Worm (Caenorhabditis elegans) whole organism, L3 larva: ENCODE data around the gene srh-265.

Experiments used
- R02D3.7 ChIP-seq: fragments of 150-350 bp; optimal IDR thresholded peaks from 2 replicates; lab custom pipeline; 2014; ENCODE audit warnings: missing biosample characterization, missing genetic modification characterization
- aly-2 ChIP-seq: fragments of 150-350 bp; optimal IDR thresholded peaks from 2 replicates; lab custom pipeline; 2014; ENCODE audit warnings: missing biosample characterization, missing genetic modification characterization
- ama-1 ChIP-seq: fragments of 150-350 bp; optimal IDR thresholded peaks from 2 replicates; lab custom pipeline; 2018
- ceh-16 ChIP-seq: sonication (generic microtip); optimal IDR thresholded peaks from 2 replicates; lab custom pipeline; 2017; ENCODE audit warnings: missing biosample characterization, missing genetic modification characterization
- ceh-28 ChIP-seq: fragments of 150-350 bp; optimal IDR thresholded peaks from 2 replicates; lab custom pipeline; 2014; ENCODE audit warnings: missing biosample characterization, missing genetic modification reagents, missing genetic modification characterization
- ceh-82 ChIP-seq: fragments of 150-350 bp; optimal IDR thresholded peaks from 2 replicates; lab custom pipeline; 2014; ENCODE audit warnings: missing biosample characterization, missing genetic modification characterization
- ceh-9 ChIP-seq: sonication (generic microtip); optimal IDR thresholded peaks from 2 replicates; lab custom pipeline; 2018; ENCODE audit warnings: missing biosample characterization, missing genetic modification characterization
- egl-27 ChIP-seq: sonication (generic microtip); optimal IDR thresholded peaks from 4 replicates; lab custom pipeline; 2017; ENCODE audit warnings: missing biosample characterization, missing genetic modification reagents, missing genetic modification characterization
- egl-5 ChIP-seq: fragments of 150-350 bp; optimal IDR thresholded peaks from 2 replicates; lab custom pipeline; 2017; ENCODE audit warnings: missing biosample characterization, missing genetic modification reagents, missing genetic modification characterization, inconsistent platforms
- elt-1 ChIP-seq: fragments of 150-350 bp; optimal IDR thresholded peaks from 2 replicates; lab custom pipeline; 2014; ENCODE audit warnings: missing biosample characterization, missing genetic modification characterization
- elt-2 ChIP-seq: sonication (generic microtip); optimal IDR thresholded peaks from 2 replicates; lab custom pipeline; 2016; ENCODE audit warnings: missing genetic modification reagents, mild to moderate bottlenecking, missing genetic modification characterization, missing compliant biosample characterization
- eor-1 ChIP-seq, 2 experiments: fragments of 150-350 bp; optimal IDR thresholded peaks; 2 replicates each; lab custom pipeline; 2014 to 2018; ENCODE audit warnings: missing biosample characterization in 2 of 2, missing genetic modification characterization in 2 of 2
- fkh-2 ChIP-seq: fragments of 150-350 bp; optimal IDR thresholded peaks from 2 replicates; lab custom pipeline; 2014; ENCODE audit warnings: missing biosample characterization, missing genetic modification reagents, missing genetic modification characterization
- hmg-11 ChIP-seq: sonication (generic microtip); optimal IDR thresholded peaks from 2 replicates; lab custom pipeline; 2016; ENCODE audit warnings: missing genetic modification characterization, missing compliant biosample characterization
- jun-1 ChIP-seq: fragments of 150-350 bp; optimal IDR thresholded peaks from 2 replicates; lab custom pipeline; 2014; ENCODE audit warnings: missing biosample characterization, missing genetic modification reagents, missing genetic modification characterization
- lin-15B ChIP-seq: fragments of 150-350 bp; optimal IDR thresholded peaks from 2 replicates; lab custom pipeline; 2014; ENCODE audit warnings: missing biosample characterization, missing genetic modification characterization
- lin-39 ChIP-seq: fragments of 150-350 bp; optimal IDR thresholded peaks from 2 replicates; lab custom pipeline; 2018; ENCODE audit warnings: missing biosample characterization, missing genetic modification reagents, missing genetic modification characterization
- mdl-1 ChIP-seq: fragments of 150-350 bp; optimal IDR thresholded peaks from 2 replicates; lab custom pipeline; 2014; ENCODE audit warnings: missing biosample characterization, missing genetic modification characterization
- mml-1 ChIP-seq: fragments of 150-350 bp; sonication (generic microtip); optimal IDR thresholded peaks from 3 replicates; lab custom pipeline; 2014; ENCODE audit warnings: missing biosample characterization, missing genetic modification characterization
- nfya-1 ChIP-seq: sonication (generic microtip); optimal IDR thresholded peaks from 2 replicates; lab custom pipeline; 2017; ENCODE audit warnings: missing genetic modification characterization, mild to moderate bottlenecking, missing compliant biosample characterization, antibody characterized with exemption, moderate library complexity; ENCODE audit not compliant: insufficient read depth
- nhr-12 ChIP-seq: fragments of 150-350 bp; optimal IDR thresholded peaks from 2 replicates; lab custom pipeline; 2014; ENCODE audit warnings: missing biosample characterization, missing genetic modification characterization
- nhr-23 ChIP-seq: fragments of 150-350 bp; optimal IDR thresholded peaks from 2 replicates; lab custom pipeline; 2014; ENCODE audit warnings: missing biosample characterization, missing genetic modification reagents, missing genetic modification characterization
- nhr-237 ChIP-seq: fragments of 150-350 bp; optimal IDR thresholded peaks from 2 replicates; lab custom pipeline; 2014; ENCODE audit warnings: missing biosample characterization, missing genetic modification characterization
- nhr-25 ChIP-seq: sonication (generic microtip); optimal IDR thresholded peaks from 2 replicates; lab custom pipeline; 2017; ENCODE audit warnings: missing biosample characterization, missing genetic modification characterization
- nhr-28 ChIP-seq: fragments of 150-350 bp; optimal IDR thresholded peaks from 2 replicates; lab custom pipeline; 2014; ENCODE audit warnings: missing biosample characterization, missing genetic modification characterization
- nhr-43 ChIP-seq: sonication (generic microtip); optimal IDR thresholded peaks from 2 replicates; lab custom pipeline; 2016; ENCODE audit warnings: mild to moderate bottlenecking, missing genetic modification characterization, missing compliant biosample characterization; ENCODE audit not compliant: poor library complexity, severe bottlenecking
- nhr-76 ChIP-seq: fragments of 150-350 bp; sonication (generic microtip); optimal IDR thresholded peaks from 5 replicates; lab custom pipeline; 2014; ENCODE audit warnings: missing biosample characterization, missing genetic modification characterization
- pqm-1 ChIP-seq: fragments of 150-350 bp; optimal IDR thresholded peaks from 2 replicates; lab custom pipeline; 2017; ENCODE audit warnings: missing biosample characterization, missing genetic modification characterization, inconsistent platforms
- sea-2 ChIP-seq: fragments of 150-350 bp; sonication (generic microtip); optimal IDR thresholded peaks from 4 replicates; lab custom pipeline; 2014; ENCODE audit warnings: missing biosample characterization, missing genetic modification reagents, missing genetic modification characterization
- skn-1 ChIP-seq: fragments of 150-350 bp; optimal IDR thresholded peaks from 2 replicates; lab custom pipeline; 2014; ENCODE audit warnings: missing biosample characterization, missing genetic modification characterization
- snpc-4 ChIP-seq: fragments of 150-350 bp; optimal IDR thresholded peaks from 2 replicates; lab custom pipeline; 2014; ENCODE audit warnings: missing biosample characterization, missing genetic modification characterization
- tbx-2 ChIP-seq: sonication (generic microtip); optimal IDR thresholded peaks from 2 replicates; lab custom pipeline; 2016; ENCODE audit warnings: mild to moderate bottlenecking, missing genetic modification characterization, missing compliant biosample characterization
- unc-39 ChIP-seq: sonication (generic microtip); optimal IDR thresholded peaks from 4 replicates; lab custom pipeline; 2017; ENCODE audit warnings: missing biosample characterization, missing genetic modification characterization
- unc-62 ChIP-seq: fragments of 150-350 bp; sonication (generic microtip); optimal IDR thresholded peaks from 4 replicates; lab custom pipeline; 2014; ENCODE audit warnings: missing biosample characterization, missing genetic modification reagents, missing genetic modification characterization
- zag-1 ChIP-seq: fragments of 150-350 bp; optimal IDR thresholded peaks from 2 replicates; lab custom pipeline; 2014; ENCODE audit warnings: missing biosample characterization, missing genetic modification characterization
- ztf-11 ChIP-seq: fragments of 150-350 bp; optimal IDR thresholded peaks from 2 replicates; lab custom pipeline; 2014; ENCODE audit warnings: missing biosample characterization, missing genetic modification characterization
- ztf-4 ChIP-seq: fragments of 150-350 bp; optimal IDR thresholded peaks from 2 replicates; lab custom pipeline; 2014; ENCODE audit warnings: missing biosample characterization, missing genetic modification characterization

Gene srh-265

DNA sequence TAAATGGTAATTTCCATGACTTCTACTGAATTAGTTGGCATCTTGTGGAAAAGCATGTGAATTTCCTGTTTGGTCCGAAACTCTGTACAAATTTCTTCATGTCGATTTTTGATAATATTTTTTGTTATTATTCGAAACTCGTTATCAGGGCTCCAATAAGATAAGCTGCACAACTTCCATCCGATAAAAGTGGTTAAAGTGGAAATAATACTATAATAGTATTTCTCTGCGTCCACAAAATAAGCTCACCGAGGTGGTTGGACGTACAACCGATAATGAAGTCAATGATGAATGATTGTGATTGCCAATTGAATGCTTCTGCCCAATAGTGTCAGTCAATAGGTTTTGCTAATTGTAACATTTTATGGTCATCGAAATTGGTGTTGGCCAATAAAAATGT, 32.4 kb downstream of the srh-265 start, which contains the start of gene T26H5.4:
Gene T26H5.4, minus strand, starts transcription at position 294 of the 400 bp plus-strand sequence.
- TF ChIP-seq elt-2 (tag; lab: Kevin White, UChicago) (peak; percentile 81), egl-27 (tag; lab: Kevin White, UChicago) (no peak), pqm-1 (tag; lab: Kevin White, UChicago) (peak; percentile 77)
- TF ChIP-seq, all 47 proteins: peak for 2

DNA sequence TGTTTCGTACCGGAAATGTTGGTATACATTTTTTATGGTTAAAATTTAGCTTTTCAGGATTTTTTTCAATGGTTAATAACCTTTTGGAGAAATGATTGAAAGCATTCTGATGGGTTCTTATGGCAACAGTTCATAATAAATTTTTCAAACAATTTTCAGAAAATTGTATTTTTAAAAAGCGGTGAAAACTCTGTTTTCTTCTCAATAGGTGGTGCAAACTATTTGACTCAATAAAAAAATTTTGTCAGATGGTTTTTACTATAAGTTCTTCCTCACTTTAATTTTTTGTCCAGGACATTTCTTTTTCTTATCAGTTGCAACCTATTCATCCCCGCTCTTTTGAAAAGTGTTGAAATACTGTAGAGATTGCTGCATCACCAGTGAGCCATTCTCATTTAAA, 32.8 kb downstream of the srh-265 start, which contains the start of gene T26H5.14:
Gene T26H5.14, plus strand, starts transcription at position 301 of the 400 bp plus-strand sequence.
- TF ChIP-seq skn-1 (no peak), elt-2 (tag; lab: Kevin White, UChicago) (peak; percentile 40)

- no peak for TF ChIP-seq elt-1 (tag; lab: Kevin White, UChicago)
- TF ChIP-seq unc-62 (GFP tag; lab: Kevin White, UChicago): no peak
- no peak for TF ChIP-seq ztf-11 (tag; lab: Kevin White, UChicago)
- TF ChIP-seq skn-1: no peak
Measured at ce11 chrV:15451421-15451820, 35.4 kb downstream of the srh-265 start, which contains the start of gene srw-33. srw-33 (minus strand) TSS chrV:15451521.

DNA sequence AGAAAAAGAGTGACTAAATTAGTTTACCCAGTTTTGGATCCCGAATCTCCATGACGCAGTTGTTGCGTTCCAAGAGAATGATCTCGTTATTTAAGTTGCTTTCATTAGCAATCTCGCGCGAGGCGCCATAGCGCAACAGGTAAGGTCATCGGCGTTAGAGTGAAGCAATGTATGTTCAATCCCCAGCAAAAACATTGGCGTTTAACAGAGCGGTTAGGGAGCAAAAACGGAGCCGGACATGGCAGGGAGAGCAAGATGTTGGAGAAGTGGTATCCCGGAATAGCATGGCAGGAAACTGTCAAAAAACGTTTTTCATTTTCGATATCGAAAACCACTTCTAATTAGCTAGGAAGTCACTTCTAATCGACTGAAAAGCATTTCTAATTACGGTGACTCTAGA, 38.3 kb downstream of the srh-265 start:
- TF ChIP-seq mml-1 (tag; lab: Kevin White, UChicago): no peak
- peak; percentile 31 for TF ChIP-seq nhr-43 (tag; lab: Kevin White, UChicago)

DNA sequence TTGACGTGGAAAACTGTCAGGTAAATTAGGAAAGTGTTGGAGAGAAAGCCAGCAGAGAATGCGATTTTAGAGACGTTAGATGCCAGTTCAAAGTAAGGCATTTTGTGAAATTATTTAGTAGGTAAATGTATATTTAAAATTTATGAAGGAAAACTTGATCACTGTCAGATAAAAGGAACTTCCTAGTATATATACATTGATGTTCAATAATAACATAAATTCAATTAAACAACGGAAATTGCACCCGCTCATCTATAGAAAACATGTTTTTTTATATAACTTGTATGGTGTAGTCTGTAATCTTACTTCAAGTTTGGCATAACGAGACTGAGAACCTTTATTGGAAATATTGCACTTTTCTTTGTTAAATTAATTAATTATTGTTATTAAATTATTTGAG, 43.0 kb downstream of the srh-265 start, which contains the start of gene str-71:
Gene str-71, minus strand, starts transcription at position 101 of the 400 bp plus-strand sequence.
- TF ChIP-seq nhr-76 (tag; lab: Kevin White, UChicago): no peak
- TF ChIP-seq egl-5: no peak
- TF ChIP-seq nhr-237 (tag; lab: Kevin White, UChicago): no peak
- no peak for TF ChIP-seq lin-39 (tag; lab: Kevin White, UChicago)
- no peak for TF ChIP-seq egl-27 (tag; lab: Kevin White, UChicago)
- no peak for TF ChIP-seq snpc-4 (tag; lab: Kevin White, UChicago)
- TF ChIP-seq elt-2 (tag; lab: Kevin White, UChicago): no peak
- TF ChIP-seq jun-1 (tag; lab: Kevin White, UChicago): no peak
- no peak for TF ChIP-seq ceh-28 (tag; lab: Kevin White, UChicago)
- TF ChIP-seq unc-62 (GFP tag; lab: Kevin White, UChicago): no peak
- no peak for TF ChIP-seq hmg-11 (tag; lab: Kevin White, UChicago)
- TF ChIP-seq aly-2: no peak
- no peak for TF ChIP-seq sea-2 (GFP tag; lab: Kevin White, UChicago)
- no peak for TF ChIP-seq R02D3.7 (tag; lab: Kevin White, UChicago)
- no peak for TF ChIP-seq mdl-1 (tag; lab: Kevin White, UChicago)
- no peak for TF ChIP-seq unc-39
- TF ChIP-seq ama-1: no peak
- no peak for TF ChIP-seq ceh-16 (tag; lab: Kevin White, UChicago)

ce11 chrV:15464402-15464801, 48.4 kb downstream of the srh-265 start, which contains the start of gene rocf-1:
rocf-1 (minus strand) TSS chrV:15464502.
- no peak for TF ChIP-seq tbx-2 (tag; lab: Kevin White, UChicago)

ce11 chrV:15465032-15465727, 49.1 kb downstream of the srh-265 start, which contains the start of gene pqn-71:
pqn-71 (plus strand) TSS chrV:15465677.
- TF ChIP-seq fkh-2 (tag; lab: Kevin White, UChicago) (no peak), ceh-16 (tag; lab: Kevin White, UChicago) (no peak), zag-1 (tag; lab: Kevin White, UChicago) (no peak), mdl-1 (tag; lab: Kevin White, UChicago) (peak; percentile 11), elt-2 (tag; lab: Kevin White, UChicago) (peak; percentile 85), elt-1 (tag; lab: Kevin White, UChicago) (no peak), pqm-1 (tag; lab: Kevin White, UChicago) (peak; percentile 68), tbx-2 (tag; lab: Kevin White, UChicago) (peak; percentile 85), lin-15B (tag; lab: Kevin White, UChicago) (peak; percentile 67), skn-1 (peak; percentile 70), ztf-4 (tag; lab: Kevin White, UChicago) (no peak), egl-5 (no peak), nfya-1 (no peak), ceh-9 (no peak), nhr-28 (tag; lab: Kevin White, UChicago) (no peak), jun-1 (tag; lab: Kevin White, UChicago) (peak; percentile 90), ceh-82 (tag; lab: Kevin White, UChicago) (peak; percentile 40), unc-62 (GFP tag; lab: Kevin White, UChicago) (no peak), nhr-25 (tag; lab: Kevin White, UChicago) (peak; percentile 77), unc-39 (no peak), eor-1 (tag; optimal IDR thresholded peaks at IDR 0.05; lab: Kevin White, UChicago) (no peak), snpc-4 (tag; lab: Kevin White, UChicago) (peak; percentile 64), lin-39 (tag; lab: Kevin White, UChicago) (peak; percentile 63), aly-2 (no peak), nhr-23 (tag; lab: Kevin White, UChicago) (peak; percentile 81), nhr-12 (tag; lab: Kevin White, UChicago) (no peak), R02D3.7 (tag; lab: Kevin White, UChicago) (peak; percentile 54)
